Fruit fly (Drosophila melanogaster): Measurements from ENCODE around the gene bou.
A peak's percentile ranks its signal among the peaks of the same experiment; 100 is the strongest.

bou gene

DNA sequence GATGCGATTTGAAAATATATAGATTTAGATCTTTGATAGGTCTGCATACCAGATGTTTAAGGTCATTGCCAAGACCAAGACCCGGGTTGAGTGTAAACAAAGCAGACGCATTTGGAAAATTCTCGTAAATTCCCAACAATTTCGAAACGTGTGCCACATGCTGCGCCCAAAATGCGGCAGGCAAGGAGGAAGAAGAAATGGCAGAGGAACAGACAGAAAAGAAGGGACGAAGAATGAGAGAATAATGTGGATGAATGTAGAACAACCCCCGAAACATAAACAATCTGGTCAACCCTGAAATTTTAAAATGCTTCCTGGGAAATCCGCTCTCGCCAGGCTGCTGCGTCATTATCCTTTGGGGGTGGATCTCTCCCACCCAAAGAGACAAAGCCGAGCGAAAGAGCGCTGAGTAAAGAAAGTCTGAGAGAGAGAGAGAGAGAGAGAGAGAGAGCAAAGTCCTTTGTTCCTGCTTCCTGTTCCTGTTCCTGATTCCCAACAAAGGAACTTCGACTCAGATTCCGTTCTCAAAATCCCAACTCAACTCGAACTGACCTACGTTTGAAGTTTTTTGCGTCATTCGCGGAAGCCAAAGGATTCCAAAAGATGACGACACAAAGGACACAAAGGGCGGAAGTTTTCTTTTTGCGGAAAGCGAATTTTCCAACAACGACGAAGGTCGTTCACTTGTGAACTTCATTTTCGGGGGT, 2.5 kb downstream of the bou start (continued):
- peak in 1 of 3 experiments; percentile 18 for TF ChIP-seq Stat92E (GFP tag; optimal IDR thresholded peaks at IDR 0.05)
- no peak for TF ChIP-seq YL-1 (GFP tag; optimal IDR thresholded peaks at IDR 0.05)
- no peak for TF ChIP-seq CTCF (GFP tag; optimal IDR thresholded peaks at IDR 0.05)
- no peak for TF ChIP-seq E2f2 (GFP tag; IDR thresholded peaks at IDR 0.05)
- TF ChIP-seq kni (GFP tag; optimal IDR thresholded peaks at IDR 0.05), result peak; percentile 60
- peak; percentile 32 for TF ChIP-seq CG15479 (GFP tag; optimal IDR thresholded peaks at IDR 0.05)
- peak; percentile 26 for TF ChIP-seq psq (GFP tag; optimal IDR thresholded peaks at IDR 0.05)
- peak; percentile 55 for TF ChIP-seq Kr (GFP tag; optimal IDR thresholded peaks at IDR 0.05)
- no peak for TF ChIP-seq Bgb (GFP tag; IDR thresholded peaks at IDR 0.05; ENCODE audit: partially characterized antibody)
- peak; percentile 94 for TF ChIP-seq nerfin-1 (tag; optimal IDR thresholded peaks at IDR 0.05)
- TF ChIP-seq CG17385 (GFP tag; optimal IDR thresholded peaks at IDR 0.05), result peak; percentile 18
- peak; percentile 10 for TF ChIP-seq CG3163 (GFP tag; optimal IDR thresholded peaks at IDR 0.05)
- TF ChIP-seq eyg (GFP tag; optimal IDR thresholded peaks at IDR 0.05), result no peak
- peak; percentile 98 for TF ChIP-seq pros (GFP tag; optimal IDR thresholded peaks at IDR 0.05)
- peak; percentile 0 for TF ChIP-seq CG8924 (tag; optimal IDR thresholded peaks at IDR 0.05)
- peak; percentile 79 for TF ChIP-seq z (GFP tag; IDR thresholded peaks at IDR 0.05)

DNA sequence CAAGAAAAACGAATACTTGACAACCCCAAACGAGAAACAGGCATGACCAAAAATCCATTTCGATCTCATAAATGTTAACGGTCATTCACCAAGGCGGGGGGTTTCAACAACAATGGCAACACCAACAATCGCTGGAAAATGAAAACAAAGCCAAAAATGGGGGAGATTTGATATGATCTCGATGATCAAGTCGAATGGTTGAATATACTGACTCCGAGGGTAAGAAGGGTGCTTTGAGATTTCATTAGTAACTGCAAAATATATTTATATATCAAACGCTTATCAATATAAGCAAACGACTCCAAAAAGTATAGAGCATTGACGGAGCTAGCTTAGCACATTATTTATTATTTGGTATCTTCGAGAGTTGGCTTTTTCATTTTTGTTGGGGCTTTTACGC, 3.8 kb downstream of the bou start:
- no peak for TF ChIP-seq CG10543 (GFP tag; optimal IDR thresholded peaks at IDR 0.05)
- no peak for TF ChIP-seq ash1 (GFP tag; optimal IDR thresholded peaks at IDR 0.05)
- no peak for TF ChIP-seq h (optimal IDR thresholded peaks at IDR 0.05)
- no peak for TF ChIP-seq Stat92E (GFP tag; optimal IDR thresholded peaks at IDR 0.05)
- TF ChIP-seq bab2 (GFP tag; optimal IDR thresholded peaks at IDR 0.05), result no peak
- TF ChIP-seq CG17568 (GFP tag; optimal IDR thresholded peaks at IDR 0.05), result no peak
- no peak for TF ChIP-seq caup (GFP tag; optimal IDR thresholded peaks at IDR 0.05; ENCODE audit: severe bottlenecking)
- no peak for TF ChIP-seq tll (GFP tag; optimal IDR thresholded peaks at IDR 0.05)
- no peak for TF ChIP-seq ems (GFP tag; optimal IDR thresholded peaks at IDR 0.05)
- TF ChIP-seq MTF-1 (GFP tag; optimal IDR thresholded peaks at IDR 0.05; ENCODE audit: borderline replicate concordance), result no peak
- no peak for TF ChIP-seq hb (GFP tag; IDR thresholded peaks at IDR 0.05; ENCODE audit: partially characterized antibody)
- no peak for TF ChIP-seq odd (GFP tag; optimal IDR thresholded peaks at IDR 0.05)
- no peak for TF ChIP-seq CG12659 (GFP tag; optimal IDR thresholded peaks at IDR 0.05)
- TF ChIP-seq Hsf (GFP tag; optimal IDR thresholded peaks at IDR 0.05), result no peak
- TF ChIP-seq pfk (GFP tag; optimal IDR thresholded peaks at IDR 0.05), result no peak
- no peak for TF ChIP-seq CG31224 (GFP tag; IDR thresholded peaks at IDR 0.05)
- TF ChIP-seq CG12391 (tag; optimal IDR thresholded peaks at IDR 0.05), result no peak
- TF ChIP-seq Max (GFP tag; optimal IDR thresholded peaks at IDR 0.05), result no peak
- no peak for TF ChIP-seq CG17359 (tag; optimal IDR thresholded peaks at IDR 0.05)
- no peak for TF ChIP-seq salm (tag; optimal IDR thresholded peaks at IDR 0.05)
- TF ChIP-seq CG2199 (GFP tag; IDR thresholded peaks at IDR 0.05), result 0 out of 3 replicates have a peak, but pooled peaks have one; percentile 59
- TF ChIP-seq CG2889 (GFP tag; IDR thresholded peaks at IDR 0.05), result no peak
- no peak for TF ChIP-seq Hmx (GFP tag; optimal IDR thresholded peaks at IDR 0.05)
- TF ChIP-seq nerfin-1 (tag; optimal IDR thresholded peaks at IDR 0.05), result no peak
- peak; percentile 5 for TF ChIP-seq CG15269 (tag; optimal IDR thresholded peaks at IDR 0.05)
- no peak for TF ChIP-seq CG11398 (GFP tag; optimal IDR thresholded peaks at IDR 0.05)
- TF ChIP-seq org-1 (GFP tag; optimal IDR thresholded peaks at IDR 0.05), result no peak
- no peak for TF ChIP-seq so (GFP tag; IDR thresholded peaks at IDR 0.05)
- no peak for TF ChIP-seq CG9437 (GFP tag; optimal IDR thresholded peaks at IDR 0.05)
- peak; percentile 20 for TF ChIP-seq lbe (GFP tag; optimal IDR thresholded peaks at IDR 0.05)
- TF ChIP-seq eve (GFP tag; optimal IDR thresholded peaks at IDR 0.05), result peak in 1 of 2 experiments; percentile 38
- TF ChIP-seq CG7963 (GFP tag; IDR thresholded peaks at IDR 0.05; ENCODE audit: partially characterized antibody), result no peak
- TF ChIP-seq insv (GFP tag; optimal IDR thresholded peaks at IDR 0.05), result no peak
- TF ChIP-seq CG2116 (GFP tag; optimal IDR thresholded peaks at IDR 0.05), result no peak
